Fruit fly (Drosophila melanogaster) whole organism, embryonic: Measurements from ENCODE around the gene Ant2.

ENCODE experiments used
- Abd-B ChIP-seq: fragments of 200-800 bp; sonication (Bioruptor generic); optimal IDR thresholded peaks from 2 replicates; lab custom pipeline; 2018; ENCODE audit warnings: missing biosample characterization, mild to moderate bottlenecking, missing genetic modification characterization, moderate library complexity
- aop ChIP-seq: fragments of 200-800 bp; sonication (Bioruptor generic); IDR thresholded peaks from 2 replicates; pipeline ENCODE4 v1.3.6; 2022; ENCODE audit warnings: missing biosample characterization, missing genetic modification characterization
- otp ChIP-seq: fragments of 200-800 bp; sonication (Bioruptor generic); IDR thresholded peaks from 3 replicates; pipeline ENCODE4, ENCODE4 v1.3.6; 2022; ENCODE audit warnings: missing biosample characterization, missing genetic modification characterization

dm6 chrX:10748647-10749046 is 38.1 kb downstream of the Ant2 start:
- TF ChIP-seq aop: no peak
- no peak for TF ChIP-seq otp (GFP tag; lab: Robert Waterston, UW)
- no peak for TF ChIP-seq Abd-B (GFP tag; lab: Kevin White, UChicago)
